Worm (Caenorhabditis elegans): ENCODE data around the gene F53C11.5.

The F53C11.5 gene

ce11 chrV:13757349-13757748 is 30.0 kb upstream of the F53C11.5 start (continued):
- TF ChIP-seq egl-43 (GFP tag; IDR thresholded peaks at IDR 0.05) (no peak), attf-4 (tag; optimal IDR thresholded peaks at IDR 0.05) (no peak), lir-3 (tag; optimal IDR thresholded peaks at IDR 0.05) (no peak), snpc-4 (tag; optimal IDR thresholded peaks at IDR 0.05) (no peak), fkh-10 (GFP tag; optimal IDR thresholded peaks at IDR 0.05) (peak; percentile 8), ceh-82 (tag; optimal IDR thresholded peaks at IDR 0.05) (no peak), lin-15B (tag; optimal IDR thresholded peaks at IDR 0.05) (no peak), spr-3 (GFP tag; optimal IDR thresholded peaks at IDR 0.05) (no peak), nhr-237 (tag; optimal IDR thresholded peaks at IDR 0.05) (no peak), madf-5 (GFP tag; IDR thresholded peaks at IDR 0.05) (no peak), madf-9 (GFP tag; conservative IDR thresholded peaks at IDR 0.05) (no peak), hmg-1.1 (GFP tag; IDR thresholded peaks at IDR 0.05) (0 out of 2 replicates have a peak, but pooled peaks have one; percentile 27), dmd-8 (GFP tag; IDR thresholded peaks at IDR 0.05) (no peak), spr-1 (tag; optimal IDR thresholded peaks at IDR 0.05) (no peak), zip-11 (GFP tag; IDR thresholded peaks at IDR 0.05) (no peak), ceh-44 (GFP tag; IDR thresholded peaks at IDR 0.05) (no peak), lim-7 (GFP tag; IDR thresholded peaks at IDR 0.05) (no peak), lin-29 (GFP tag; IDR thresholded peaks at IDR 0.05) (no peak), F37D6.2 (tag; optimal IDR thresholded peaks at IDR 0.05) (no peak), dpl-1 (GFP tag; optimal IDR thresholded peaks at IDR 0.05) (peak; percentile 7), mep-1 (tag; optimal IDR thresholded peaks at IDR 0.05) (peak; percentile 18), mdt-29 (GFP tag; IDR thresholded peaks at IDR 0.05) (no peak), dve-1 (tag; optimal IDR thresholded peaks at IDR 0.05; ENCODE audit: insufficient read depth) (peak; percentile 64), mxl-3 (GFP tag; optimal IDR thresholded peaks at IDR 0.05) (no peak), vab-7 (GFP tag; IDR thresholded peaks at IDR 0.05) (no peak), tag-97 (GFP tag; IDR thresholded peaks at IDR 0.05) (no peak), nhr-48 (tag; optimal IDR thresholded peaks at IDR 0.05) (no peak), nhr-41 (GFP tag; IDR thresholded peaks at IDR 0.05) (no peak), nhr-77 (tag; optimal IDR thresholded peaks at IDR 0.05) (no peak)

- TF ChIP-seq F44E2.7 (GFP tag; IDR thresholded peaks at IDR 0.05) (no peak), zip-2 (tag; optimal IDR thresholded peaks at IDR 0.05) (no peak), attf-4 (tag; optimal IDR thresholded peaks at IDR 0.05) (no peak), zag-1 (tag; optimal IDR thresholded peaks at IDR 0.05) (no peak), aha-1 (tag) (no peak), pqm-1 (tag; optimal IDR thresholded peaks at IDR 0.05) (no peak)
These were observed 24.8 kb upstream of the F53C11.5 start, which contains the start of gene F20G2.6 for ce11 chrV:13762426-13763127. F20G2.6 (plus strand) TSS chrV:13763077.

ce11 chrV:13763723-13764122 is 23.6 kb upstream of the F53C11.5 start:
- TF ChIP-seq snpc-4 (tag; optimal IDR thresholded peaks at IDR 0.05) (no peak), tag-97 (GFP tag; IDR thresholded peaks at IDR 0.05) (no peak), hlh-30 (tag; optimal IDR thresholded peaks at IDR 0.05; ENCODE audit: insufficient read depth) (no peak), nhr-11 (tag; optimal IDR thresholded peaks at IDR 0.05) (peak; percentile 56)

- TF ChIP-seq jun-1 (tag; optimal IDR thresholded peaks at IDR 0.05) (no peak), hlh-30 (tag; optimal IDR thresholded peaks at IDR 0.05; ENCODE audit: insufficient read depth) (no peak), ceh-20 (GFP tag; IDR thresholded peaks at IDR 0.05) (no peak), vab-7 (GFP tag; IDR thresholded peaks at IDR 0.05) (no peak), hlh-11 (tag; optimal IDR thresholded peaks at IDR 0.05) (no peak), F49E8.2 (tag; optimal IDR thresholded peaks at IDR 0.05; ENCODE audit: borderline replicate concordance) (no peak), ama-1 (optimal IDR thresholded peaks at IDR 0.05) (no peak), tag-97 (GFP tag; IDR thresholded peaks at IDR 0.05) (no peak), D1046.2 (GFP tag; IDR thresholded peaks at IDR 0.05) (no peak)
These were observed 19.0 kb upstream of the F53C11.5 start, which contains the start of gene F20G2.3 for ce11 chrV:13768388-13768787. F20G2.3 (minus strand) TSS chrV:13768488.
